Worm (Caenorhabditis elegans) whole organism, L4 larva: ENCODE results near the gene AH9.6.
A peak's percentile ranks its signal among the peaks of the same experiment; 100 is the strongest.

Experiments used
- F37D6.2 ChIP-seq: sonication (generic microtip); optimal IDR thresholded peaks from 2 replicates; lab custom pipeline; 2016; ENCODE audit warnings: mild to moderate bottlenecking, missing genetic modification characterization, missing compliant biosample characterization
- R02D3.7 ChIP-seq: fragments of 150-350 bp; sonication (generic microtip); optimal IDR thresholded peaks from 3 replicates; lab custom pipeline; 2014; ENCODE audit warnings: missing biosample characterization, missing genetic modification characterization
- T26A8.4 ChIP-seq: fragments of 200-800 bp; sonication (Bioruptor generic); IDR thresholded peaks from 2 replicates; pipeline ENCODE4 v1.3.6; 2022; ENCODE audit warnings: missing genetic modification characterization, missing compliant biosample characterization
- ZK546.5 ChIP-seq, 2 experiments: sonication (generic microtip); optimal IDR thresholded peaks; 2 replicates each; lab custom pipeline; 2017; ENCODE audit warnings: missing biosample characterization in 2 of 2, missing genetic modification characterization in 2 of 2
- aha-1 ChIP-seq: fragments of 150-350 bp; peaks from one replicate; lab custom pipeline; 2014; ENCODE audit warnings: missing biosample characterization, missing genetic modification characterization
- aly-2 ChIP-seq: sonication (generic microtip); optimal IDR thresholded peaks from 2 replicates; lab custom pipeline; 2018; ENCODE audit warnings: missing biosample characterization, missing genetic modification characterization
- arid-1 ChIP-seq: fragments of 200-800 bp; sonication (Bioruptor generic); conservative IDR thresholded peaks from 2 replicates; pipeline ENCODE4 v1.3.6; 2022; ENCODE audit warnings: missing genetic modification reagents, missing genetic modification characterization, missing compliant biosample characterization
- ceh-20 ChIP-seq: fragments of 200-800 bp; sonication (Bioruptor generic); IDR thresholded peaks from 2 replicates; pipeline ENCODE4 v1.3.6; 2022; ENCODE audit warnings: missing genetic modification reagents, missing genetic modification characterization, missing compliant biosample characterization
- ceh-44 ChIP-seq: fragments of 200-800 bp; sonication (Bioruptor generic); IDR thresholded peaks from 2 replicates; pipeline ENCODE4 v1.3.6; 2022; ENCODE audit warnings: missing genetic modification reagents, missing genetic modification characterization, missing compliant biosample characterization
- ceh-62 ChIP-seq: sonication (generic microtip); optimal IDR thresholded peaks from 2 replicates; lab custom pipeline; 2017; ENCODE audit warnings: missing biosample characterization, missing genetic modification characterization
- ctbp-1 ChIP-seq: fragments of 200-800 bp; sonication (Bioruptor generic); IDR thresholded peaks from 2 replicates; pipeline ENCODE4 v1.3.6; 2022; ENCODE audit warnings: missing genetic modification reagents, missing genetic modification characterization, missing compliant biosample characterization
- daf-16 ChIP-seq, 3 experiments: sonication (generic microtip); optimal IDR thresholded peaks; 2 replicates each; lab custom pipeline; 2016 to 2017; ENCODE audit warnings: missing genetic modification characterization in 3 of 3, missing genetic modification reagents in 3 of 3, mild to moderate bottlenecking in 2 of 3, missing compliant biosample characterization in 2 of 3, missing biosample characterization in 1 of 3, moderate library complexity in 1 of 3
- dmd-6 ChIP-seq: fragments of 200-800 bp; sonication (Bioruptor generic); IDR thresholded peaks from 2 replicates; pipeline ENCODE4 v1.3.6; 2022; ENCODE audit warnings: missing genetic modification reagents, missing genetic modification characterization, missing compliant biosample characterization
- dmd-9 ChIP-seq: fragments of 200-800 bp; sonication (Bioruptor generic); IDR thresholded peaks from 2 replicates; pipeline ENCODE4 v1.3.6; 2022; ENCODE audit warnings: missing genetic modification reagents, missing genetic modification characterization, missing compliant biosample characterization
- dpl-1 ChIP-seq: fragments of 150-350 bp; optimal IDR thresholded peaks from 2 replicates; lab custom pipeline; 2014; ENCODE audit warnings: missing biosample characterization, missing genetic modification reagents, missing genetic modification characterization
- duxl-1 ChIP-seq: sonication (generic microtip); optimal IDR thresholded peaks from 2 replicates; lab custom pipeline; 2016; ENCODE audit warnings: mild to moderate bottlenecking, missing genetic modification characterization, moderate library complexity, missing compliant biosample characterization; ENCODE audit not compliant: poor library complexity
- dve-1 ChIP-seq: sonication (generic microtip); optimal IDR thresholded peaks from 2 replicates; lab custom pipeline; 2017; ENCODE audit warnings: antibody characterized with exemption, mild to moderate bottlenecking, missing genetic modification characterization, missing compliant biosample characterization; ENCODE audit not compliant: insufficient read depth
- egl-43 ChIP-seq: fragments of 200-800 bp; sonication (Bioruptor generic); IDR thresholded peaks from 2 replicates; pipeline ENCODE4 v1.3.6; 2022; ENCODE audit warnings: missing genetic modification reagents, missing genetic modification characterization, missing compliant biosample characterization
- fkh-10 ChIP-seq: fragments of 150-350 bp; optimal IDR thresholded peaks from 2 replicates; lab custom pipeline; 2014; ENCODE audit warnings: missing biosample characterization, missing genetic modification reagents, missing genetic modification characterization
- gei-8 ChIP-seq: fragments of 200-800 bp; sonication (Bioruptor generic); optimal IDR thresholded peaks from 2 replicates; lab custom pipeline; 2018; ENCODE audit warnings: mild to moderate bottlenecking, missing genetic modification characterization, missing compliant biosample characterization
- hif-1 ChIP-seq, 2 experiments: sonication (generic microtip); optimal IDR thresholded peaks; 2 replicates each; lab custom pipeline; 2016 to 2017; ENCODE audit warnings: missing compliant biosample characterization in 2 of 2, missing genetic modification characterization in 2 of 2, missing genetic modification reagents in 2 of 2, missing genotype in 2 of 2, mild to moderate bottlenecking in 1 of 2
- hlh-11 ChIP-seq: fragments of 200-800 bp; sonication (Bioruptor generic); optimal IDR thresholded peaks from 2 replicates; lab custom pipeline; 2018; ENCODE audit warnings: mild to moderate bottlenecking, missing genetic modification characterization, missing compliant biosample characterization
- hlh-30 ChIP-seq: sonication (generic microtip); optimal IDR thresholded peaks from 2 replicates; lab custom pipeline; 2017; ENCODE audit warnings: antibody characterized with exemption, mild to moderate bottlenecking, missing genetic modification characterization, missing compliant biosample characterization; ENCODE audit not compliant: insufficient read depth
- hmg-1.1 ChIP-seq: fragments of 200-800 bp; sonication (Bioruptor generic); IDR thresholded peaks from 2 replicates; pipeline ENCODE4 v1.3.6; 2022; ENCODE audit warnings: missing genetic modification reagents, missing genetic modification characterization, missing compliant biosample characterization
- lim-7 ChIP-seq: fragments of 200-800 bp; sonication (Bioruptor generic); IDR thresholded peaks from 2 replicates; pipeline ENCODE4 v1.3.6; 2022; ENCODE audit warnings: missing genetic modification characterization, missing compliant biosample characterization
- lin-13 ChIP-seq: fragments of 150-350 bp; optimal IDR thresholded peaks from 2 replicates; lab custom pipeline; 2014; ENCODE audit warnings: missing biosample characterization, missing genetic modification reagents, missing genetic modification characterization
- lin-29 ChIP-seq: fragments of 200-800 bp; sonication (Bioruptor generic); IDR thresholded peaks from 2 replicates; pipeline ENCODE4 v1.3.6; 2022; ENCODE audit warnings: missing genetic modification reagents, missing genetic modification characterization, missing compliant biosample characterization
- lin-38 ChIP-seq: fragments of 200-800 bp; sonication (Bioruptor generic); IDR thresholded peaks from 2 replicates; pipeline ENCODE4 v1.3.6; 2022; ENCODE audit warnings: missing genetic modification reagents, missing genetic modification characterization, missing compliant biosample characterization
- lsy-2 ChIP-seq, 2 experiments: fragments of 150-350 bp in 1 of 2; sonication (generic microtip) in 1 of 2; optimal IDR thresholded peaks; 2 replicates each; lab custom pipeline; 2014 to 2017; ENCODE audit warnings: missing biosample characterization in 2 of 2, missing genetic modification characterization in 2 of 2
- mdl-1 ChIP-seq, 2 experiments: fragments of 150-350 bp in 1 of 2; sonication (generic microtip) in 1 of 2; optimal IDR thresholded peaks; 2 replicates each; lab custom pipeline; 2014 to 2017; ENCODE audit warnings: missing biosample characterization in 2 of 2, missing genetic modification characterization in 2 of 2
- mep-1 ChIP-seq: fragments of 150-350 bp; sonication (generic microtip); optimal IDR thresholded peaks from 3 replicates; lab custom pipeline; 2014; ENCODE audit warnings: missing biosample characterization, missing genetic modification characterization
- mes-2 ChIP-seq: sonication (generic microtip); optimal IDR thresholded peaks from 2 replicates; lab custom pipeline; 2016; ENCODE audit warnings: missing genotype, mild to moderate bottlenecking, missing genetic modification characterization, missing compliant biosample characterization; ENCODE audit not compliant: poor library complexity, severe bottlenecking
- nhr-11 ChIP-seq: fragments of 150-350 bp; optimal IDR thresholded peaks from 2 replicates; lab custom pipeline; 2014; ENCODE audit warnings: missing biosample characterization, missing genetic modification characterization
- nhr-111 ChIP-seq: fragments of 200-800 bp; sonication (Bioruptor generic); optimal IDR thresholded peaks from 2 replicates; lab custom pipeline; 2018; ENCODE audit warnings: mild to moderate bottlenecking, missing genetic modification characterization, missing compliant biosample characterization
- nhr-237 ChIP-seq: sonication (generic microtip); optimal IDR thresholded peaks from 2 replicates; lab custom pipeline; 2017; ENCODE audit warnings: missing biosample characterization, missing genetic modification characterization
- nhr-25 ChIP-seq: sonication (generic microtip); optimal IDR thresholded peaks from 2 replicates; lab custom pipeline; 2017; ENCODE audit warnings: missing genetic modification characterization, mild to moderate bottlenecking, missing compliant biosample characterization, antibody characterized with exemption, moderate library complexity, borderline replicate concordance; ENCODE audit not compliant: insufficient read depth
- nhr-28 ChIP-seq: fragments of 150-350 bp; optimal IDR thresholded peaks from 2 replicates; lab custom pipeline; 2014; ENCODE audit warnings: missing biosample characterization, missing genetic modification characterization
- nhr-6 ChIP-seq: fragments of 150-350 bp; optimal IDR thresholded peaks from 2 replicates; lab custom pipeline; 2014; ENCODE audit warnings: missing biosample characterization, missing genetic modification characterization
- nhr-76 ChIP-seq: fragments of 150-350 bp; optimal IDR thresholded peaks from 2 replicates; lab custom pipeline; 2014; ENCODE audit warnings: missing biosample characterization, missing genetic modification characterization
- nhr-77 ChIP-seq: fragments of 150-350 bp; optimal IDR thresholded peaks from 2 replicates; lab custom pipeline; 2014; ENCODE audit warnings: missing biosample characterization, missing genetic modification characterization
- php-3 ChIP-seq: fragments of 200-800 bp; sonication (Bioruptor generic); IDR thresholded peaks from 2 replicates; pipeline ENCODE4 v1.3.6; 2022; ENCODE audit warnings: missing genetic modification reagents, missing genetic modification characterization, missing compliant biosample characterization
- pqm-1 ChIP-seq: sonication (generic microtip); optimal IDR thresholded peaks from 2 replicates; lab custom pipeline; 2017; ENCODE audit warnings: missing biosample characterization, missing genetic modification characterization
- rbr-2 ChIP-seq: sonication (generic microtip); optimal IDR thresholded peaks from 2 replicates; lab custom pipeline; 2016; ENCODE audit warnings: missing genotype, missing genetic modification characterization, missing compliant biosample characterization
- saeg-2 ChIP-seq: fragments of 200-800 bp; sonication (Bioruptor generic); IDR thresholded peaks from 2 replicates; pipeline ENCODE4 v1.3.6; 2022; ENCODE audit warnings: missing genetic modification reagents, missing genetic modification characterization, missing compliant biosample characterization
- sdz-12 ChIP-seq: fragments of 200-800 bp; sonication (Bioruptor generic); optimal IDR thresholded peaks from 2 replicates; lab custom pipeline; 2018; ENCODE audit warnings: mild to moderate bottlenecking, missing genetic modification characterization, missing compliant biosample characterization
- unc-62 ChIP-seq, 3 experiments: fragments of 150-350 bp in 1 of 3; sonication (generic microtip); optimal IDR thresholded peaks in 2 of 3; peaks in 1 of 3; 1 replicate in 1 of 3; 2 replicates in 2 of 3; lab custom pipeline; 2014 to 2017; ENCODE audit warnings: missing biosample characterization in 3 of 3, missing genetic modification characterization in 3 of 3, missing genetic modification reagents in 3 of 3, missing genotype in 1 of 3
- zfp-2 ChIP-seq: sonication (generic microtip); optimal IDR thresholded peaks from 2 replicates; lab custom pipeline; 2016; ENCODE audit warnings: mild to moderate bottlenecking, missing genetic modification characterization, missing compliant biosample characterization
- zfp-3 ChIP-seq: fragments of 200-800 bp; sonication (Bioruptor generic); conservative IDR thresholded peaks from 2 replicates; pipeline ENCODE4 v1.3.6; 2022; ENCODE audit warnings: missing genetic modification reagents, missing genetic modification characterization, missing compliant biosample characterization
- ztf-11 ChIP-seq: fragments of 150-350 bp; optimal IDR thresholded peaks from 2 replicates; lab custom pipeline; 2014; ENCODE audit warnings: missing biosample characterization, missing genetic modification characterization

The AH9.6 gene

ce11 chrX:2237438-2237961 lies 30.4 kb downstream of the AH9.6 start, which contains the start of gene vha-15:
Gene vha-15, plus strand, starts transcription at chrX:2237911.
- TF ChIP-seq saeg-2, result no peak
- no peak for TF ChIP-seq arid-1
- TF ChIP-seq ceh-44 (GFP tag; lab: Robert Waterston, UW), result no peak
- peak; percentile 85 for TF ChIP-seq mes-2 (tag; lab: Kevin White, UChicago)
- TF ChIP-seq dmd-9 (GFP tag; lab: Robert Waterston, UW), result no peak
- no peak for TF ChIP-seq R02D3.7 (tag; lab: Kevin White, UChicago)
- peak; percentile 80 for TF ChIP-seq dve-1 (tag; lab: Kevin White, UChicago)
- no peak for TF ChIP-seq F37D6.2 (tag; lab: Kevin White, UChicago)
- TF ChIP-seq hmg-1.1 (GFP tag; lab: Robert Waterston, UW), result peak; percentile 78
- TF ChIP-seq fkh-10 (GFP tag; lab: Kevin White, UChicago), result peak; percentile 72
- peak; percentile 79 for TF ChIP-seq lin-13
- no peak for TF ChIP-seq lim-7 (GFP tag; lab: Robert Waterston, UW)
- TF ChIP-seq lin-38, result no peak
- TF ChIP-seq nhr-11 (tag; lab: Kevin White, UChicago), result peak; percentile 61
- peak; percentile 71 for TF ChIP-seq nhr-28 (tag; lab: Kevin White, UChicago)
- TF ChIP-seq dpl-1 (GFP tag; lab: Kevin White, UChicago), result peak; percentile 58
- peak; percentile 3 to 69 for TF ChIP-seq ZK546.5 (tag; optimal IDR thresholded peaks at IDR 0.05; lab: Kevin White, UChicago)
- no peak for TF ChIP-seq ceh-20 (GFP tag; lab: Robert Waterston, UW)
- TF ChIP-seq daf-16 (GFP tag; optimal IDR thresholded peaks at IDR 0.05; lab: Kevin White, UChicago), result no peak
- TF ChIP-seq daf-16 (tag; optimal IDR thresholded peaks at IDR 0.05; lab: Kevin White, UChicago), result peak; percentile 81
- TF ChIP-seq T26A8.4, result no peak
- peak; percentile 82 for TF ChIP-seq rbr-2 (tag; lab: Kevin White, UChicago)
- TF ChIP-seq nhr-77 (tag; lab: Kevin White, UChicago), result peak; percentile 67
- peak; percentile 4 for TF ChIP-seq zfp-2 (tag; lab: Kevin White, UChicago)
- TF ChIP-seq zfp-3 (GFP tag; lab: Robert Waterston, UW), result no peak
- TF ChIP-seq ztf-11 (tag; lab: Kevin White, UChicago), result no peak
- peak; percentile 60 for TF ChIP-seq pqm-1 (tag; lab: Kevin White, UChicago)
- peak in 1 of 2 experiments; percentile 60 for TF ChIP-seq mdl-1 (tag; optimal IDR thresholded peaks at IDR 0.05; lab: Kevin White, UChicago)
- peak; percentile 51 for TF ChIP-seq duxl-1
- no peak for TF ChIP-seq php-3 (GFP tag; lab: Robert Waterston, UW)
- peak; percentile 89 for TF ChIP-seq aha-1 (tag; lab: Kevin White, UChicago)
- TF ChIP-seq nhr-6, result peak; percentile 68
- peak; percentile 26 for TF ChIP-seq nhr-237 (tag; lab: Kevin White, UChicago)
- no peak for TF ChIP-seq nhr-76 (tag; lab: Kevin White, UChicago)
- TF ChIP-seq egl-43 (GFP tag; lab: Robert Waterston, UW), result no peak
- TF ChIP-seq mep-1, result peak; percentile 88
- peak; percentile 66 for TF ChIP-seq dmd-6
- no peak for TF ChIP-seq sdz-12
- TF ChIP-seq hif-1 (tag; optimal IDR thresholded peaks at IDR 0.05; lab: Kevin White, UChicago), result peak in 1 of 2 experiments; percentile 41
- TF ChIP-seq nhr-111, result no peak
- TF ChIP-seq lin-29, result no peak
- TF ChIP-seq hlh-11 (tag; lab: Kevin White, UChicago), result peak; percentile 81
- no peak for TF ChIP-seq ceh-62
- peak; percentile 13 for TF ChIP-seq nhr-25
- TF ChIP-seq unc-62 (GFP tag; optimal IDR thresholded peaks at IDR 0.05 in 1 of 2; lab: Kevin White, UChicago), result peak in 1 of 2 experiments; percentile 81
- TF ChIP-seq unc-62 (tag; optimal IDR thresholded peaks at IDR 0.05; lab: Kevin White, UChicago), result no peak
- TF ChIP-seq hlh-30 (tag; lab: Kevin White, UChicago), result peak; percentile 76
- TF ChIP-seq ctbp-1, result peak; percentile 69
- TF ChIP-seq aly-2, result no peak
- peak; percentile 86 to 93 for TF ChIP-seq lsy-2 (tag; optimal IDR thresholded peaks at IDR 0.05; lab: Kevin White, UChicago)
- TF ChIP-seq gei-8 (GFP tag; lab: Kevin White, UChicago), result no peak
